ENCODE assay signal across 1 fruit fly cellular context in the genomic region with DNA sequence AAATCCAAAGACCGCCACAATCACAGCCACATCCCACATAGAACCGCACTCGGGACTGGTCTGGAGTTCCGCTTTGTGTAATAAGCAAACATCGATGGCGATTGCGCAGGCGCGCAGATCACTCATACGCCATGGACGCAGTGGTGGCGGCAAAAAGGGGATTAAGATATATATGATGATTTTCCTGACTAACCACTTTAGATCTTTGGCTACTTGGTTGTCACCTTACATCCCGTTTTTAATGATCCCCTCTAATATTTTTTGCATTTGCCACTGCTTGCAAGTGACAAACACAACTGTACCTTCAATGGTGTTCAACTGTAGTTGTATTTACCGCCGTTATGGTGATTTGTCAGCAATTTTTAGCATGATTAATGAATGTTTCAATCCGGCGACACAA.
TF ChIP-seq lines count a peak whose summit lies in the region.

No protein-coding gene starts in this region.

TF ChIP-seq in whole organism, embryonic, 481 proteins besides CTCF, POLR2A, EP300 and RAD21 (continued from another document and continues in another):
- TF ChIP-seq sisA (GFP tag; IDR thresholded peaks at IDR 0.05; lab: Robert Waterston, UW) (peak; percentile 21; the same call in 1 of the 2 replicates), Dref (GFP tag; IDR thresholded peaks at IDR 0.05; lab: Robert Waterston, UW) (no peak), gcm2 (GFP tag; optimal IDR thresholded peaks at IDR 0.05; lab: Kevin White, UChicago) (no peak), corto (GFP tag; optimal IDR thresholded peaks at IDR 0.05; lab: Kevin White, UChicago) (no peak), chm (GFP tag; IDR thresholded peaks at IDR 0.05; lab: Robert Waterston, UW) (no peak), eyg (GFP tag; optimal IDR thresholded peaks at IDR 0.05; lab: Kevin White, UChicago) (no peak), CG11723 (GFP tag; optimal IDR thresholded peaks at IDR 0.05; lab: Kevin White, UChicago) (no peak), CG6254 (GFP tag; optimal IDR thresholded peaks at IDR 0.05; lab: Kevin White, UChicago) (no peak), YL-1 (GFP tag; optimal IDR thresholded peaks at IDR 0.05; lab: Kevin White, UChicago) (no peak), CG9797 (GFP tag; optimal IDR thresholded peaks at IDR 0.05; lab: Kevin White, UChicago) (no peak), CG5953 (GFP tag; IDR thresholded peaks at IDR 0.05; lab: Robert Waterston, UW) (no peak), Stat92E (GFP tag; optimal IDR thresholded peaks at IDR 0.05; lab: Kevin White, UChicago) (no peak), wek (GFP tag; optimal IDR thresholded peaks at IDR 0.05; lab: Kevin White, UChicago) (no peak), CG2199 (GFP tag; IDR thresholded peaks at IDR 0.05; lab: Robert Waterston, UW) (no peak), E2f1 (GFP tag; IDR thresholded peaks at IDR 0.05; lab: Robert Waterston, UW) (no peak), run (tag; optimal IDR thresholded peaks at IDR 0.05; lab: Kevin White, UChicago) (no peak), chif (GFP tag; optimal IDR thresholded peaks at IDR 0.05; lab: Kevin White, UChicago) (peak in 1 of 2 experiments; percentile 10), CG16863 (GFP tag; optimal IDR thresholded peaks at IDR 0.05; lab: Kevin White, UChicago) (no peak), ro (GFP tag; IDR thresholded peaks at IDR 0.05; lab: Robert Waterston, UW) (no peak), Side (GFP tag; optimal IDR thresholded peaks at IDR 0.05; lab: Kevin White, UChicago) (no peak), ATbp (GFP tag; optimal IDR thresholded peaks at IDR 0.05; lab: Kevin White, UChicago) (no peak), trem (tag; optimal IDR thresholded peaks at IDR 0.05; lab: Kevin White, UChicago) (no peak), bowl (GFP tag; IDR thresholded peaks at IDR 0.05; lab: Robert Waterston, UW) (no peak), lilli (GFP tag; optimal IDR thresholded peaks at IDR 0.05; lab: Kevin White, UChicago) (peak; percentile 43), wor (GFP tag; IDR thresholded peaks at IDR 0.05; lab: Robert Waterston, UW) (no peak), CG7745 (tag; optimal IDR thresholded peaks at IDR 0.05; lab: Kevin White, UChicago) (no peak), gsb (GFP tag; IDR thresholded peaks at IDR 0.05; lab: Robert Waterston, UW) (no peak), CG10147 (GFP tag; optimal IDR thresholded peaks at IDR 0.05; lab: Kevin White, UChicago) (no peak), org-1 (GFP tag; optimal IDR thresholded peaks at IDR 0.05; lab: Kevin White, UChicago) (peak; percentile 37), CG9727 (GFP tag; optimal IDR thresholded peaks at IDR 0.05; lab: Kevin White, UChicago) (no peak), Hr39 (optimal IDR thresholded peaks at IDR 0.05; lab: Kevin White, UChicago) (no peak), CG6272 (GFP tag; IDR thresholded peaks at IDR 0.05; lab: Robert Waterston, UW) (no peak), CG3407 (GFP tag; optimal IDR thresholded peaks at IDR 0.05; lab: Kevin White, UChicago) (no peak), CG31224 (GFP tag; IDR thresholded peaks at IDR 0.05; lab: Robert Waterston, UW) (0 out of 2 replicates have a peak, but pooled peaks have one; percentile 20), unc-4 (GFP tag; IDR thresholded peaks at IDR 0.05; lab: Robert Waterston, UW; ENCODE audit: partially characterized antibody) (no peak), Dll (GFP tag; IDR thresholded peaks at IDR 0.05; lab: Robert Waterston, UW; ENCODE audit: partially characterized antibody) (no peak), ase (GFP tag; IDR thresholded peaks at IDR 0.05; lab: Robert Waterston, UW) (no peak), CG3847 (GFP tag; IDR thresholded peaks at IDR 0.05; lab: Robert Waterston, UW) (peak; percentile 26; the same call in 1 of the 2 replicates), Lim3 (GFP tag; IDR thresholded peaks at IDR 0.05; lab: Robert Waterston, UW) (no peak), CG6791 (GFP tag; IDR thresholded peaks at IDR 0.05; lab: Robert Waterston, UW; ENCODE audit: partially characterized antibody) (no peak), CG4617 (GFP tag; optimal IDR thresholded peaks at IDR 0.05; lab: Kevin White, UChicago; ENCODE audit: borderline replicate concordance) (no peak), fd96Cb (tag; optimal IDR thresholded peaks at IDR 0.05; lab: Kevin White, UChicago) (no peak), CG31441 (GFP tag; IDR thresholded peaks at IDR 0.05; lab: Robert Waterston, UW) (no peak), TFAM (GFP tag; optimal IDR thresholded peaks at IDR 0.05; lab: Kevin White, UChicago) (no peak), Abd-B (GFP tag; optimal IDR thresholded peaks at IDR 0.05; lab: Kevin White, UChicago) (no peak), ab (GFP tag; optimal IDR thresholded peaks at IDR 0.05; lab: Kevin White, UChicago) (no peak), Hmx (GFP tag; optimal IDR thresholded peaks at IDR 0.05; lab: Kevin White, UChicago) (no peak), kni (GFP tag; optimal IDR thresholded peaks at IDR 0.05; lab: Kevin White, UChicago) (no peak), NK7.1 (GFP tag; optimal IDR thresholded peaks at IDR 0.05; lab: Kevin White, UChicago) (no peak), hbn (GFP tag; IDR thresholded peaks at IDR 0.05; lab: Robert Waterston, UW; ENCODE audit: partially characterized antibody) (no peak), Nf-YC (tag; optimal IDR thresholded peaks at IDR 0.05; lab: Kevin White, UChicago) (no peak), CG10431 (GFP tag; optimal IDR thresholded peaks at IDR 0.05; lab: Kevin White, UChicago) (no peak), chn (GFP tag; optimal IDR thresholded peaks at IDR 0.05; lab: Kevin White, UChicago) (no peak), vfl (GFP tag; optimal IDR thresholded peaks at IDR 0.05; lab: Kevin White, UChicago) (no peak), dimm (GFP tag; IDR thresholded peaks at IDR 0.05; lab: Robert Waterston, UW) (no peak), slp2 (GFP tag; optimal IDR thresholded peaks at IDR 0.05; lab: Kevin White, UChicago) (no peak), CG9876 (GFP tag; optimal IDR thresholded peaks at IDR 0.05; lab: Kevin White, UChicago) (no peak), cas (GFP tag; IDR thresholded peaks at IDR 0.05; lab: Robert Waterston, UW) (no peak), C15 (GFP tag; IDR thresholded peaks at IDR 0.05; lab: Robert Waterston, UW) (no peak), az2 (GFP tag; optimal IDR thresholded peaks at IDR 0.05; lab: Kevin White, UChicago) (no peak), Mad (GFP tag; optimal IDR thresholded peaks at IDR 0.05; lab: Kevin White, UChicago) (no peak), aop (GFP tag; IDR thresholded peaks at IDR 0.05; lab: Robert Waterston, UW) (no peak), CG2116 (GFP tag; optimal IDR thresholded peaks at IDR 0.05; lab: Kevin White, UChicago) (no peak), Camta (GFP tag; optimal IDR thresholded peaks at IDR 0.05; lab: Kevin White, UChicago) (no peak), Opbp (GFP tag; IDR thresholded peaks at IDR 0.05; lab: Robert Waterston, UW; ENCODE audit: partially characterized antibody) (no peak), repo (GFP tag; optimal IDR thresholded peaks at IDR 0.05; lab: Kevin White, UChicago) (no peak), Fer3 (tag; optimal IDR thresholded peaks at IDR 0.05; lab: Kevin White, UChicago) (peak; percentile 2), ato (GFP tag; IDR thresholded peaks at IDR 0.05; lab: Robert Waterston, UW; ENCODE audit: partially characterized antibody) (no peak), Rfx (GFP tag; IDR thresholded peaks at IDR 0.05; lab: Robert Waterston, UW) (peak; percentile 71), CG2875 (GFP tag; optimal IDR thresholded peaks at IDR 0.05; lab: Kevin White, UChicago) (no peak), zf30C (GFP tag; optimal IDR thresholded peaks at IDR 0.05; lab: Kevin White, UChicago) (no peak), sens (GFP tag; lab: Kevin White, UChicago) (no peak), CG5180 (GFP tag; optimal IDR thresholded peaks at IDR 0.05; lab: Kevin White, UChicago) (no peak), fd64A (GFP tag; optimal IDR thresholded peaks at IDR 0.05; lab: Kevin White, UChicago) (no peak), bcd (GFP tag; optimal IDR thresholded peaks at IDR 0.05; lab: Kevin White, UChicago) (no peak), lbe (GFP tag; optimal IDR thresholded peaks at IDR 0.05; lab: Kevin White, UChicago) (no peak), grn (GFP tag; optimal IDR thresholded peaks at IDR 0.05; lab: Kevin White, UChicago) (no peak), CG1233 (GFP tag; optimal IDR thresholded peaks at IDR 0.05; lab: Kevin White, UChicago) (no peak), Hr78 (GFP tag; optimal IDR thresholded peaks at IDR 0.05; lab: Kevin White, UChicago) (no peak), CG3281 (GFP tag; optimal IDR thresholded peaks at IDR 0.05; lab: Kevin White, UChicago) (peak; percentile 27), PHDP (tag; optimal IDR thresholded peaks at IDR 0.05; lab: Kevin White, UChicago) (no peak), CG11093 (GFP tag; IDR thresholded peaks at IDR 0.05; lab: Robert Waterston, UW) (no peak), Oaz (GFP tag; IDR thresholded peaks at IDR 0.05; lab: Robert Waterston, UW) (no peak), CG4404 (GFP tag; IDR thresholded peaks at IDR 0.05; lab: Robert Waterston, UW) (no peak), Jarid2 (GFP tag; optimal IDR thresholded peaks at IDR 0.05; lab: Kevin White, UChicago) (no peak), Nf-YB (GFP tag; optimal IDR thresholded peaks at IDR 0.05; lab: Kevin White, UChicago) (no peak), Pdp1 (GFP tag; optimal IDR thresholded peaks at IDR 0.05; lab: Kevin White, UChicago) (no peak), BEAF-32 (GFP tag; optimal IDR thresholded peaks at IDR 0.05; lab: Kevin White, UChicago) (no peak), gem (tag; optimal IDR thresholded peaks at IDR 0.05; lab: Kevin White, UChicago) (peak; percentile 35), ind (GFP tag; optimal IDR thresholded peaks at IDR 0.05; lab: Kevin White, UChicago) (no peak), Awh (GFP tag; IDR thresholded peaks at IDR 0.05; lab: Robert Waterston, UW) (no peak), crp (GFP tag; optimal IDR thresholded peaks at IDR 0.05; lab: Kevin White, UChicago) (no peak), CG7963 (GFP tag; IDR thresholded peaks at IDR 0.05; lab: Robert Waterston, UW; ENCODE audit: partially characterized antibody) (no peak), CG5245 (GFP tag; optimal IDR thresholded peaks at IDR 0.05; lab: Kevin White, UChicago) (no peak), mld (GFP tag; IDR thresholded peaks at IDR 0.05; lab: Robert Waterston, UW; ENCODE audit: partially characterized antibody) (no peak), CG33557 (GFP tag; optimal IDR thresholded peaks at IDR 0.05; lab: Kevin White, UChicago) (no peak), NFAT (GFP tag; IDR thresholded peaks at IDR 0.05; lab: Robert Waterston, UW) (no peak), maf-S (GFP tag; optimal IDR thresholded peaks at IDR 0.05; lab: Kevin White, UChicago) (no peak), HHEX (GFP tag; optimal IDR thresholded peaks at IDR 0.05; lab: Kevin White, UChicago) (no peak), Scr (GFP tag; IDR thresholded peaks at IDR 0.05; lab: Robert Waterston, UW; ENCODE audit: partially characterized antibody) (no peak), Eip74EF (GFP tag; optimal IDR thresholded peaks at IDR 0.05; lab: Kevin White, UChicago) (no peak), CG17359 (tag; optimal IDR thresholded peaks at IDR 0.05; lab: Kevin White, UChicago) (no peak), CG4854 (GFP tag; optimal IDR thresholded peaks at IDR 0.05; lab: Kevin White, UChicago) (no peak), vnd (GFP tag; IDR thresholded peaks at IDR 0.05; lab: Robert Waterston, UW; ENCODE audit: partially characterized antibody) (no peak), so (GFP tag; IDR thresholded peaks at IDR 0.05; lab: Robert Waterston, UW) (no peak), CG30020 (tag; optimal IDR thresholded peaks at IDR 0.05; lab: Kevin White, UChicago) (no peak), CG11696 (GFP tag; IDR thresholded peaks at IDR 0.05; lab: Robert Waterston, UW) (no peak), Hr51 (GFP tag; optimal IDR thresholded peaks at IDR 0.05; lab: Kevin White, UChicago) (no peak), CG8388 (GFP tag; optimal IDR thresholded peaks at IDR 0.05; lab: Kevin White, UChicago) (no peak), z (GFP tag; IDR thresholded peaks at IDR 0.05; lab: Robert Waterston, UW) (no peak), Dbx (GFP tag; IDR thresholded peaks at IDR 0.05; lab: Robert Waterston, UW) (peak; percentile 64), CG6689 (GFP tag; IDR thresholded peaks at IDR 0.05; lab: Robert Waterston, UW) (no peak), Rx (GFP tag; IDR thresholded peaks at IDR 0.05; lab: Robert Waterston, UW) (no peak), ranshi (GFP tag; IDR thresholded peaks at IDR 0.05; lab: Robert Waterston, UW) (0 out of 2 replicates have a peak, but pooled peaks have one; percentile 29), Fer1 (GFP tag; optimal IDR thresholded peaks at IDR 0.05; lab: Kevin White, UChicago) (no peak), CG8089 (GFP tag; optimal IDR thresholded peaks at IDR 0.05; lab: Kevin White, UChicago) (no peak), tap (tag; optimal IDR thresholded peaks at IDR 0.05; lab: Kevin White, UChicago) (no peak), unpg (GFP tag; optimal IDR thresholded peaks at IDR 0.05; lab: Kevin White, UChicago) (peak; percentile 20), CG18262 (tag; optimal IDR thresholded peaks at IDR 0.05; lab: Kevin White, UChicago) (no peak), stc (GFP tag; IDR thresholded peaks at IDR 0.05; lab: Robert Waterston, UW) (no peak), Taf1 (GFP tag; IDR thresholded peaks at IDR 0.05; lab: Robert Waterston, UW) (no peak), pzg (GFP tag; optimal IDR thresholded peaks at IDR 0.05; lab: Kevin White, UChicago) (no peak), dan (GFP tag; IDR thresholded peaks at IDR 0.05; lab: Robert Waterston, UW) (no peak), Fer2 (tag; optimal IDR thresholded peaks at IDR 0.05; lab: Kevin White, UChicago) (no peak), CG13424 (tag; optimal IDR thresholded peaks at IDR 0.05; lab: Kevin White, UChicago) (no peak), CG4820 (GFP tag; optimal IDR thresholded peaks at IDR 0.05; lab: Kevin White, UChicago) (no peak), hth (optimal IDR thresholded peaks at IDR 0.05; lab: Kevin White, UChicago) (no peak), Trl (optimal IDR thresholded peaks at IDR 0.05; lab: Kevin White, UChicago) (no peak), Trl (GFP tag; optimal IDR thresholded peaks at IDR 0.05; lab: Kevin White, UChicago) (peak; percentile 38), en (GFP tag; optimal IDR thresholded peaks at IDR 0.05; lab: Kevin White, UChicago) (no peak), Atf3 (GFP tag; optimal IDR thresholded peaks at IDR 0.05; lab: Kevin White, UChicago) (no peak), cwo (GFP tag; optimal IDR thresholded peaks at IDR 0.05; lab: Kevin White, UChicago) (peak; percentile 9), dm (GFP tag; optimal IDR thresholded peaks at IDR 0.05; lab: Kevin White, UChicago) (no peak), NfI (GFP tag; optimal IDR thresholded peaks at IDR 0.05; lab: Kevin White, UChicago) (no peak), yki (optimal IDR thresholded peaks at IDR 0.05; lab: Kevin White, UChicago) (no peak)
